Worm (Caenorhabditis elegans) whole organism, late embryonic: ENCODE data around the gene osgn-1.

ENCODE experiments used
- C38D4.7 ChIP-seq: fragments of 200-800 bp; sonication (Bioruptor generic); optimal IDR thresholded peaks from 2 replicates; lab custom pipeline; 2018; ENCODE audit warnings: mild to moderate bottlenecking, missing genetic modification characterization, moderate library complexity, missing compliant biosample characterization
- Y22D7AL.16 ChIP-seq: sonication (generic microtip); optimal IDR thresholded peaks from 2 replicates; lab custom pipeline; 2016; ENCODE audit warnings: missing genetic modification characterization, missing compliant biosample characterization
- ceh-18 ChIP-seq: sonication (generic microtip); optimal IDR thresholded peaks from 2 replicates; lab custom pipeline; 2016; ENCODE audit warnings: missing genetic modification characterization, missing compliant biosample characterization
- ceh-2 ChIP-seq: sonication (generic microtip); optimal IDR thresholded peaks from 2 replicates; lab custom pipeline; 2016; ENCODE audit warnings: missing genotype, missing genetic modification characterization, missing compliant biosample characterization
- ceh-31 ChIP-seq: sonication (generic microtip); optimal IDR thresholded peaks from 2 replicates; lab custom pipeline; 2016; ENCODE audit warnings: missing genetic modification characterization, missing compliant biosample characterization
- dve-1 ChIP-seq: sonication (generic microtip); optimal IDR thresholded peaks from 2 replicates; lab custom pipeline; 2017; ENCODE audit warnings: antibody characterized with exemption, mild to moderate bottlenecking, missing genetic modification characterization, missing compliant biosample characterization
- fax-1 ChIP-seq: sonication (generic microtip); optimal IDR thresholded peaks from 2 replicates; lab custom pipeline; 2016; ENCODE audit warnings: missing genotype, missing genetic modification characterization, missing compliant biosample characterization
- fkh-10 ChIP-seq: fragments of 150-350 bp; optimal IDR thresholded peaks from 2 replicates; lab custom pipeline; 2014; ENCODE audit warnings: missing biosample characterization, missing genetic modification reagents, missing genetic modification characterization
- lin-11 ChIP-seq: fragments of 200-800 bp; sonication (Bioruptor generic); optimal IDR thresholded peaks from 2 replicates; lab custom pipeline; 2018; ENCODE audit warnings: mild to moderate bottlenecking, missing genetic modification characterization, missing compliant biosample characterization
- mec-3 ChIP-seq: sonication (generic microtip); optimal IDR thresholded peaks from 2 replicates; lab custom pipeline; 2016; ENCODE audit warnings: borderline replicate concordance, missing genetic modification characterization, missing compliant biosample characterization
- nhr-11 ChIP-seq: fragments of 150-350 bp; optimal IDR thresholded peaks from 2 replicates; lab custom pipeline; 2014; ENCODE audit warnings: missing biosample characterization, missing genetic modification characterization
- pag-3 ChIP-seq: sonication (generic microtip); optimal IDR thresholded peaks from 2 replicates; lab custom pipeline; 2016; ENCODE audit warnings: missing compliant biosample characterization, missing genetic modification characterization, borderline replicate concordance
- pha-2 ChIP-seq: sonication (generic microtip); optimal IDR thresholded peaks from 2 replicates; lab custom pipeline; 2017; ENCODE audit warnings: mild to moderate bottlenecking, missing genetic modification characterization, missing compliant biosample characterization
- pha-4 ChIP-seq: fragments of 150-350 bp; optimal IDR thresholded peaks from 2 replicates; lab custom pipeline; 2018; ENCODE audit warnings: missing biosample characterization, missing genetic modification reagents, missing genetic modification characterization
- pqm-1 ChIP-seq: sonication (generic microtip); optimal IDR thresholded peaks from 2 replicates; lab custom pipeline; 2016; ENCODE audit warnings: missing genetic modification characterization, missing compliant biosample characterization
- sox-2 ChIP-seq: fragments of 200-800 bp; sonication (Bioruptor generic); IDR thresholded peaks from 2 replicates; pipeline ENCODE4 v1.3.6; 2022; ENCODE audit warnings: missing genetic modification reagents, missing genetic modification characterization, missing compliant biosample characterization

The osgn-1 gene

ce11 chrIV:4267320-4267719 lies 60.1 kb downstream of the osgn-1 start, which contains the start of gene F36A4.4:
TSS of gene F36A4.4 (plus strand) at chrIV:4267620.
- no peak for TF ChIP-seq fkh-10 (GFP tag; lab: Kevin White, UChicago)
- TF ChIP-seq lin-11 (tag; lab: Kevin White, UChicago), result no peak
- TF ChIP-seq ceh-2 (tag; lab: Kevin White, UChicago), result no peak
- TF ChIP-seq C38D4.7 (GFP tag; lab: Kevin White, UChicago), result no peak
- TF ChIP-seq ceh-31, result no peak
- TF ChIP-seq Y22D7AL.16 (tag; lab: Kevin White, UChicago), result no peak
- no peak for TF ChIP-seq dve-1 (tag; lab: Kevin White, UChicago)
- TF ChIP-seq nhr-11 (tag; lab: Kevin White, UChicago), result no peak
- no peak for TF ChIP-seq pqm-1 (tag; lab: Kevin White, UChicago)
- no peak for TF ChIP-seq sox-2 (GFP tag; lab: Robert Waterston, UW)
- TF ChIP-seq pha-4, result no peak
- TF ChIP-seq ceh-18 (tag; lab: Kevin White, UChicago), result no peak
- no peak for TF ChIP-seq mec-3 (tag; lab: Kevin White, UChicago)
- no peak for TF ChIP-seq pha-2 (tag; lab: Kevin White, UChicago)
- no peak for TF ChIP-seq pag-3 (tag; lab: Kevin White, UChicago)
- TF ChIP-seq fax-1, result no peak
- TF ChIP-seq, all 69 proteins: peak for 0
